Fruit fly (Drosophila melanogaster) Kc167 (cell line): ENCODE results near the gene CG9717.

Experiments used
- Myc ChIP-seq: fragments of >200 bp; optimal IDR thresholded peaks from 2 replicates; lab custom pipeline; 2017; ENCODE audit warnings: missing external identifiers
- Sin3A ChIP-seq: fragments of >200 bp; optimal IDR thresholded peaks from 2 replicates; lab custom pipeline; 2018; ENCODE audit warnings: missing external identifiers
- insv ChIP-seq: fragments of >200 bp; optimal IDR thresholded peaks from 3 replicates; lab custom pipeline; 2018; ENCODE audit warnings: missing external identifiers
- psq ChIP-seq: fragments of >200 bp; optimal IDR thresholded peaks from 2 replicates; lab custom pipeline; 2017; ENCODE audit warnings: missing external identifiers
- ttk ChIP-seq: sonication (Bioruptor generic); optimal IDR thresholded peaks from 2 replicates; lab custom pipeline; 2017; ENCODE audit warnings: missing external identifiers

DNA sequence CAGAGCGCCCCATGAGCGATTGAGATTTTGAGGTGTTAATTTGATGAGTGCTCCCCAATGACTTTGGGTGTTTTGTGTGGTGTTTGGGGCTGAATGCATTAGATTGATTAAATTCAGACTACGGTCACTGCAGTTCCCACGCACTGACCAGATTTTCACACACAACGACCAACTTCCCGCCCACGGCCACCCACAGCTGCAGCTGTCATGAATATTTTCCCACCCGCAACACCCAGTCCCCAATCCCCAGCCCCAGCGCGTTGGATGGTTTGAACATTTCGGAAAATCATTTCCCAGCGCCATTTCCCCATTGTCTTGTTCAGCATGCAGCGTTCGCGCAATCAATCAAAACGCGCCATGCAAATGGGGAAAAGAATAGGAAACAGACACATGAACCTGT, 45.6 kb downstream of the CG9717 start:
- TF ChIP-seq psq (lab: Kevin White, UChicago): no peak
- TF ChIP-seq Myc (lab: Kevin White, UChicago): no peak
- no peak for TF ChIP-seq Sin3A
- no peak for TF ChIP-seq ttk
- TF ChIP-seq insv (lab: Kevin White, UChicago): no peak
